Worm (Caenorhabditis elegans): ENCODE results near the gene nhr-282.
A peak's percentile ranks its signal among the peaks of the same experiment; 100 is the strongest.

Gene nhr-282

ce11 chrV:15766122-15766594 is 45.9 kb upstream of the nhr-282 start, which contains the start of the genes haf-3 and F57A10.2 (continued):
- TF ChIP-seq ceh-63 (GFP tag; optimal IDR thresholded peaks at IDR 0.05) (no peak), aly-2 (tag; optimal IDR thresholded peaks at IDR 0.05) (peak; percentile 87), unc-30 (tag; optimal IDR thresholded peaks at IDR 0.05) (no peak), sox-4 (tag; optimal IDR thresholded peaks at IDR 0.05) (peak; percentile 87), jun-1 (tag; optimal IDR thresholded peaks at IDR 0.05) (peak; percentile 82), Y116A8C.19 (tag; optimal IDR thresholded peaks at IDR 0.05; ENCODE audit: borderline replicate concordance) (no peak), ztf-11 (tag; optimal IDR thresholded peaks at IDR 0.05) (peak; percentile 4 to 83), ceh-8 (GFP tag; optimal IDR thresholded peaks at IDR 0.05) (peak; percentile 86), hlh-4 (tag; optimal IDR thresholded peaks at IDR 0.05) (no peak), zip-4 (GFP tag; optimal IDR thresholded peaks at IDR 0.05) (peak; percentile 85), nhr-237 (tag; optimal IDR thresholded peaks at IDR 0.05) (peak; percentile 50), pax-3 (tag; optimal IDR thresholded peaks at IDR 0.05) (peak; percentile 80), aha-1 (tag; optimal IDR thresholded peaks at IDR 0.05) (peak; percentile 54), dsc-1 (tag; optimal IDR thresholded peaks at IDR 0.05) (peak; percentile 97), lsy-2 (tag; optimal IDR thresholded peaks at IDR 0.05) (peak; percentile 94 to 95), lin-35 (GFP tag; optimal IDR thresholded peaks at IDR 0.05) (peak; percentile 99), ceh-82 (tag; optimal IDR thresholded peaks at IDR 0.05) (peak; percentile 96 to 97 (median 97)), snu-23 (GFP tag; optimal IDR thresholded peaks at IDR 0.05) (peak; percentile 97), ztf-4 (tag; optimal IDR thresholded peaks at IDR 0.05) (peak; percentile 70), snpc-4 (tag; optimal IDR thresholded peaks at IDR 0.05) (peak; percentile 92), lin-15B (tag; optimal IDR thresholded peaks at IDR 0.05) (peak; percentile 88), F16B12.6 (tag; optimal IDR thresholded peaks at IDR 0.05) (peak; percentile 66), pqm-1 (tag; optimal IDR thresholded peaks at IDR 0.05) (no peak), mep-1 (tag; optimal IDR thresholded peaks at IDR 0.05) (peak; percentile 98), ceh-88 (GFP tag; IDR thresholded peaks at IDR 0.05) (peak; percentile 69; the same call in 1 of the 2 replicates), elt-3 (tag; optimal IDR thresholded peaks at IDR 0.05) (peak in 5 of 6 experiments; percentile 25 to 90 (median 45)), fkh-8 (tag; optimal IDR thresholded peaks at IDR 0.05) (peak; percentile 92), ets-5 (GFP tag; IDR thresholded peaks at IDR 0.05) (no peak), nhr-12 (tag; optimal IDR thresholded peaks at IDR 0.05) (no peak), fkh-4 (tag; optimal IDR thresholded peaks at IDR 0.05; ENCODE audit: borderline replicate concordance) (peak; percentile 72), pag-3 (tag; optimal IDR thresholded peaks at IDR 0.05; ENCODE audit: borderline replicate concordance, insufficient read depth) (no peak), tlp-1 (tag; optimal IDR thresholded peaks at IDR 0.05) (no peak), xbp-1 (tag; optimal IDR thresholded peaks at IDR 0.05) (peak; percentile 95), ceh-90 (tag; optimal IDR thresholded peaks at IDR 0.05) (peak; percentile 60), lin-14 (GFP tag; optimal IDR thresholded peaks at IDR 0.05) (peak; percentile 95)

ce11 chrV:15767385-15767784 is 44.7 kb upstream of the nhr-282 start:
- TF ChIP-seq nhr-19 (GFP tag; conservative IDR thresholded peaks at IDR 0.05), result peak; percentile 17; the same call in 1 of the 2 replicates

ce11 chrV:15769072-15769471 is 43.0 kb upstream of the nhr-282 start, which contains the start of gene F57A10.4:
Gene F57A10.4, plus strand, starts transcription at chrV:15769438.
- TF ChIP-seq efl-1 (optimal IDR thresholded peaks at IDR 0.05) (no peak), efl-1 (GFP tag; optimal IDR thresholded peaks at IDR 0.05 in 1 of 2) (peak in 1 of 2 experiments; percentile 81), egl-27 (tag; optimal IDR thresholded peaks at IDR 0.05) (no peak), sptf-1 (tag; optimal IDR thresholded peaks at IDR 0.05) (no peak)

All from whole organism, L1 larva.